Worm (Caenorhabditis elegans) whole organism, L4/young adult: Measurements from ENCODE around the gene qars-1.

Experiments
- W03F9.2 ChIP-seq: fragments of 150-350 bp; optimal IDR thresholded peaks from 2 replicates; lab custom pipeline; 2014; ENCODE audit warnings: missing biosample characterization, missing genetic modification characterization
- dao-5 ChIP-seq: sonication (generic microtip); optimal IDR thresholded peaks from 2 replicates; lab custom pipeline; 2016; ENCODE audit warnings: missing genotype, missing genetic modification characterization, moderate library complexity, missing compliant biosample characterization
- him-1 ChIP-seq: sonication (generic microtip); optimal IDR thresholded peaks from 2 replicates; lab custom pipeline; 2016; ENCODE audit warnings: missing genotype, missing genetic modification reagents, missing genetic modification characterization, missing compliant biosample characterization

DNA sequence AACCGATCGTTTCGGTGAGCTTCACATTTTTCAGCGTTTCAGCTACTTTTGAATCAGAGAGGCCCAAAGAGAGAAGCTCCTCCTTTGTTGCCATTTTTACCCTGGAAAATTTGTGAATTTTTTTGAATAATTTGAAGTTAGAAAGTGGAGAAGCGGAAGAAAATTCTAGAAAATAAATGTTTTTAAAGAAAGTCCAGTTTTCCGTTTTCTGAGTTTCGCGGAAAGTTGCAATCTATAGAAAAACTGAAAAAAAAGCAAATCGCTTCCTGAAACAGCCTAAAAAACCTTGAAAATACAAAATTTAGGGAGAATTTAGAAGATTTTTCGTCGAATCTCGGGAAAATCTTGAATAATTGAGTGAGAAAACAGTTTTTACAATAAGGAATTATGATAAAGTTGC is at the start of gene qars-1:
- TF ChIP-seq dao-5 (no peak), him-1 (tag; lab: Kevin White, UChicago) (no peak), W03F9.2 (tag; lab: Kevin White, UChicago) (no peak)
